Worm (Caenorhabditis elegans) whole organism, young adult: ENCODE data around the gene clec-166.

Experiments
- ama-1 ChIP-seq, 3 experiments: fragments of 150-350 bp in 1 of 3; sonication (generic microtip) in 2 of 3; optimal IDR thresholded peaks; 2 replicates each; lab custom pipeline; 2014 to 2018; ENCODE audit warnings: missing biosample characterization in 2 of 3, missing genetic modification characterization in 2 of 3, missing genetic modification reagents in 2 of 3
- cebp-1 ChIP-seq, 2 experiments: fragments of 200-800 bp in 1 of 2; sonication (Bioruptor generic) in 1 of 2; sonication (generic microtip) in 1 of 2; IDR thresholded peaks in 1 of 2; optimal IDR thresholded peaks in 1 of 2; 2 replicates each; pipeline versions ENCODE4 v1.3.6 to Lab custom; 2017 to 2022; ENCODE audit warnings: missing compliant biosample characterization in 2 of 2, missing genetic modification characterization in 2 of 2, mild to moderate bottlenecking in 1 of 2, missing genetic modification reagents in 1 of 2, moderate library complexity in 1 of 2
- madf-6 ChIP-seq: fragments of 200-800 bp; sonication (Bioruptor generic); IDR thresholded peaks from 2 replicates; pipeline ENCODE4 v1.3.6; 2022; ENCODE audit warnings: missing genetic modification reagents, missing genetic modification characterization, missing compliant biosample characterization

- no peak for TF ChIP-seq ama-1 (optimal IDR thresholded peaks at IDR 0.05; lab: Kevin White, UChicago)
- TF ChIP-seq ama-1 (GFP tag; optimal IDR thresholded peaks at IDR 0.05; lab: Kevin White, UChicago), result no peak
- no peak for TF ChIP-seq cebp-1 (GFP tag; IDR thresholded peaks at IDR 0.05; lab: Robert Waterston, UW)
- no peak for TF ChIP-seq cebp-1 (tag; optimal IDR thresholded peaks at IDR 0.05; lab: Kevin White, UChicago)
- no peak for TF ChIP-seq madf-6 (GFP tag; lab: Robert Waterston, UW)
Observed at ce11 chrIV:1261930-1262329, 10.8 kb upstream of the clec-166 start.
